Worm (Caenorhabditis elegans) whole organism, L1 larva: ENCODE data around the gene apl-1.

ENCODE experiments used
- C16A3.4 ChIP-seq: fragments of 150-350 bp; optimal IDR thresholded peaks from 2 replicates; lab custom pipeline; 2014; ENCODE audit warnings: missing biosample characterization, missing genetic modification characterization
- C34B4.2 ChIP-seq: sonication (generic microtip); optimal IDR thresholded peaks from 2 replicates; lab custom pipeline; 2017; ENCODE audit warnings: mild to moderate bottlenecking, missing genetic modification characterization, missing compliant biosample characterization
- aha-1 ChIP-seq: fragments of 150-350 bp; optimal IDR thresholded peaks from 2 replicates; lab custom pipeline; 2014; ENCODE audit warnings: missing biosample characterization, missing genetic modification characterization
- blmp-1 ChIP-seq: fragments of 150-350 bp; optimal IDR thresholded peaks from 2 replicates; lab custom pipeline; 2014; ENCODE audit warnings: missing biosample characterization, missing genetic modification characterization
- ceh-8 ChIP-seq: fragments of 200-800 bp; sonication (Bioruptor generic); optimal IDR thresholded peaks from 2 replicates; lab custom pipeline; 2018; ENCODE audit warnings: mild to moderate bottlenecking, missing genetic modification characterization, moderate library complexity, missing compliant biosample characterization
- ceh-82 ChIP-seq, 3 experiments: fragments of 150-350 bp in 1 of 3; sonication (generic microtip) in 2 of 3; optimal IDR thresholded peaks; 2 replicates each; lab custom pipeline; 2014 to 2017; ENCODE audit warnings: missing biosample characterization in 3 of 3, missing genetic modification characterization in 3 of 3
- ceh-90 ChIP-seq: sonication (generic microtip); optimal IDR thresholded peaks from 2 replicates; lab custom pipeline; 2016; ENCODE audit warnings: missing genetic modification characterization, missing compliant biosample characterization
- dsc-1 ChIP-seq: sonication (generic microtip); optimal IDR thresholded peaks from 2 replicates; lab custom pipeline; 2016; ENCODE audit warnings: mild to moderate bottlenecking, missing genetic modification characterization, missing compliant biosample characterization
- elt-2 ChIP-seq: sonication (generic microtip); optimal IDR thresholded peaks from 2 replicates; lab custom pipeline; 2016; ENCODE audit warnings: missing genetic modification characterization, mild to moderate bottlenecking, inconsistent platforms, missing compliant biosample characterization, missing genetic modification reagents
- ets-5 ChIP-seq: fragments of 200-800 bp; sonication (Bioruptor generic); IDR thresholded peaks from 2 replicates; pipeline ENCODE4 v1.3.6; 2022; ENCODE audit warnings: missing genetic modification characterization, missing compliant biosample characterization
- fkh-10 ChIP-seq: sonication (generic microtip); optimal IDR thresholded peaks from 2 replicates; lab custom pipeline; 2017; ENCODE audit warnings: missing biosample characterization, missing genetic modification reagents, missing genetic modification characterization
- fkh-8 ChIP-seq: sonication (generic microtip); optimal IDR thresholded peaks from 2 replicates; lab custom pipeline; 2016; ENCODE audit warnings: mild to moderate bottlenecking, missing genetic modification characterization, missing compliant biosample characterization
- grh-1 ChIP-seq: fragments of 200-800 bp; sonication (Bioruptor generic); IDR thresholded peaks from 2 replicates; pipeline ENCODE4 v1.3.6; 2022; ENCODE audit warnings: missing genetic modification reagents, missing genetic modification characterization, missing compliant biosample characterization
- hlh-17 ChIP-seq: fragments of 200-800 bp; sonication (Bioruptor generic); optimal IDR thresholded peaks from 2 replicates; lab custom pipeline; 2018; ENCODE audit warnings: missing genetic modification characterization, mild to moderate bottlenecking, missing compliant biosample characterization, moderate library complexity, borderline replicate concordance
- hpl-2 ChIP-seq: fragments of 150-350 bp; optimal IDR thresholded peaks from 2 replicates; lab custom pipeline; 2014; ENCODE audit warnings: missing biosample characterization, missing genetic modification reagents, missing genetic modification characterization
- irx-1 ChIP-seq: sonication (generic microtip); optimal IDR thresholded peaks from 2 replicates; lab custom pipeline; 2016; ENCODE audit warnings: missing genetic modification characterization, missing compliant biosample characterization
- isw-1 ChIP-seq: fragments of 200-800 bp; sonication (Bioruptor generic); IDR thresholded peaks from 2 replicates; pipeline ENCODE4 v1.3.6; 2022; ENCODE audit warnings: missing genetic modification characterization, missing compliant biosample characterization
- lin-14 ChIP-seq: fragments of 200-800 bp; sonication (Bioruptor generic); optimal IDR thresholded peaks from 2 replicates; lab custom pipeline; 2018; ENCODE audit warnings: mild to moderate bottlenecking, missing genetic modification characterization, moderate library complexity, missing compliant biosample characterization
- lsy-2 ChIP-seq, 2 experiments: fragments of 150-350 bp; optimal IDR thresholded peaks; 2 replicates each; lab custom pipeline; 2014; ENCODE audit warnings: missing biosample characterization in 2 of 2, missing genetic modification characterization in 2 of 2
- mdl-1 ChIP-seq, 2 experiments: fragments of 150-350 bp; optimal IDR thresholded peaks; 2 replicates each; lab custom pipeline; 2014 to 2017; ENCODE audit warnings: missing biosample characterization in 2 of 2, missing genetic modification characterization in 2 of 2, inconsistent platforms in 1 of 2
- mep-1 ChIP-seq: fragments of 150-350 bp; optimal IDR thresholded peaks from 2 replicates; lab custom pipeline; 2014; ENCODE audit warnings: missing biosample characterization, missing genetic modification characterization
- nhr-11 ChIP-seq: fragments of 150-350 bp; optimal IDR thresholded peaks from 2 replicates; lab custom pipeline; 2014; ENCODE audit warnings: missing biosample characterization, missing genetic modification characterization
- nhr-20 ChIP-seq: sonication (generic microtip); optimal IDR thresholded peaks from 2 replicates; lab custom pipeline; 2016; ENCODE audit warnings: mild to moderate bottlenecking, missing genetic modification characterization, missing compliant biosample characterization
- nhr-237 ChIP-seq: fragments of 150-350 bp; optimal IDR thresholded peaks from 2 replicates; lab custom pipeline; 2014; ENCODE audit warnings: missing biosample characterization, missing genetic modification characterization
- nhr-28 ChIP-seq: fragments of 150-350 bp; optimal IDR thresholded peaks from 2 replicates; lab custom pipeline; 2014; ENCODE audit warnings: missing biosample characterization, missing genetic modification characterization
- nhr-47 ChIP-seq: sonication (generic microtip); optimal IDR thresholded peaks from 2 replicates; lab custom pipeline; 2016; ENCODE audit warnings: mild to moderate bottlenecking, missing genetic modification characterization, moderate library complexity, missing compliant biosample characterization
- nhr-71 ChIP-seq: sonication (generic microtip); optimal IDR thresholded peaks from 2 replicates; lab custom pipeline; 2016; ENCODE audit warnings: mild to moderate bottlenecking, missing genetic modification characterization, moderate library complexity, missing compliant biosample characterization
- nhr-85 ChIP-seq: sonication (generic microtip); peaks from one replicate; lab custom pipeline; 2016; ENCODE audit warnings: missing genetic modification characterization, inconsistent platforms, missing compliant biosample characterization
- pax-3 ChIP-seq: fragments of 200-800 bp; sonication (Bioruptor generic); optimal IDR thresholded peaks from 2 replicates; lab custom pipeline; 2018; ENCODE audit warnings: mild to moderate bottlenecking, missing genetic modification characterization, moderate library complexity, missing compliant biosample characterization
- pqm-1 ChIP-seq: sonication (generic microtip); optimal IDR thresholded peaks from 3 replicates; lab custom pipeline; 2017; ENCODE audit warnings: missing biosample characterization, missing genetic modification characterization
- rnt-1 ChIP-seq: sonication (generic microtip); optimal IDR thresholded peaks from 2 replicates; lab custom pipeline; 2016; ENCODE audit warnings: mild to moderate bottlenecking, missing genetic modification characterization, moderate library complexity, missing compliant biosample characterization
- skn-1 ChIP-seq: fragments of 150-350 bp; optimal IDR thresholded peaks from 2 replicates; lab custom pipeline; 2014; ENCODE audit warnings: missing biosample characterization, missing genetic modification characterization
- snpc-4 ChIP-seq: fragments of 150-350 bp; optimal IDR thresholded peaks from 2 replicates; lab custom pipeline; 2014; ENCODE audit warnings: missing biosample characterization, missing genetic modification characterization
- snu-23 ChIP-seq: sonication (generic microtip); optimal IDR thresholded peaks from 2 replicates; lab custom pipeline; 2016; ENCODE audit warnings: missing genetic modification characterization, missing compliant biosample characterization
- sup-37 ChIP-seq: fragments of 200-800 bp; sonication (Bioruptor generic); optimal IDR thresholded peaks from 2 replicates; lab custom pipeline; 2018; ENCODE audit warnings: mild to moderate bottlenecking, missing genetic modification characterization, missing compliant biosample characterization
- swsn-7 ChIP-seq: sonication (generic microtip); optimal IDR thresholded peaks from 2 replicates; lab custom pipeline; 2016; ENCODE audit warnings: missing genetic modification characterization, missing compliant biosample characterization
- tbx-2 ChIP-seq: sonication (generic microtip); optimal IDR thresholded peaks from 2 replicates; lab custom pipeline; 2016; ENCODE audit warnings: missing genetic modification characterization, missing compliant biosample characterization
- tlp-1 ChIP-seq: fragments of 150-350 bp; optimal IDR thresholded peaks from 2 replicates; lab custom pipeline; 2014; ENCODE audit warnings: missing biosample characterization, missing genetic modification characterization
- unc-62 ChIP-seq: fragments of 150-350 bp; optimal IDR thresholded peaks from 2 replicates; lab custom pipeline; 2014; ENCODE audit warnings: missing biosample characterization, missing genetic modification reagents, missing genetic modification characterization
- xbp-1 ChIP-seq: sonication (generic microtip); optimal IDR thresholded peaks from 2 replicates; lab custom pipeline; 2016; ENCODE audit warnings: missing genetic modification characterization, missing compliant biosample characterization
- zag-1 ChIP-seq: fragments of 150-350 bp; optimal IDR thresholded peaks from 2 replicates; lab custom pipeline; 2014; ENCODE audit warnings: missing biosample characterization, missing genetic modification characterization
- zip-4 ChIP-seq: fragments of 200-800 bp; sonication (Bioruptor generic); optimal IDR thresholded peaks from 2 replicates; lab custom pipeline; 2018; ENCODE audit warnings: mild to moderate bottlenecking, missing genetic modification characterization, moderate library complexity, missing compliant biosample characterization
- ztf-11 ChIP-seq, 2 experiments: sonication (generic microtip); optimal IDR thresholded peaks; 2 replicates each; lab custom pipeline; 2016 to 2017; ENCODE audit warnings: missing genetic modification characterization in 2 of 2, missing biosample characterization in 1 of 2, missing compliant biosample characterization in 1 of 2

The apl-1 gene

DNA sequence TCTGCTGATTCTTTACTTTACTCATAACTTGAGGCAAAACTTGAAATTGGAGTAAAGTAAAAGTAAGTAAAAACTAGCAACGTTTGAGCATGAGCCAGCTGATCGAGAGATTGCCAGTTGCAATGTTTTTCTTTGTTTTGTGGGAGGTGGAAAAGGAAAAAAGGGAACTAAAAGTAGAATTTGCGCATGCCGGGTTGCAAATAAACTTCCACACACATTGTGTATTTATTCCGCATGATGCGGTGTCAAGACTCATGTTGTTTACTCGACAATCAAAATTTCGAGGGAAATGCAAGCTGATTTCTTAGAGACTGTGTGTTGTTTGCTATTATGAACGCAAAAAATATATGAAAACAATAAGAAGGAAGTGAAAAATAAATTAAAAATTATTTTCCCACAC, 25.7 kb upstream of the apl-1 start:
- TF ChIP-seq lin-14 (GFP tag; lab: Kevin White, UChicago) (peak; percentile 2), rnt-1 (no peak), nhr-85 (peak; percentile 12)

DNA sequence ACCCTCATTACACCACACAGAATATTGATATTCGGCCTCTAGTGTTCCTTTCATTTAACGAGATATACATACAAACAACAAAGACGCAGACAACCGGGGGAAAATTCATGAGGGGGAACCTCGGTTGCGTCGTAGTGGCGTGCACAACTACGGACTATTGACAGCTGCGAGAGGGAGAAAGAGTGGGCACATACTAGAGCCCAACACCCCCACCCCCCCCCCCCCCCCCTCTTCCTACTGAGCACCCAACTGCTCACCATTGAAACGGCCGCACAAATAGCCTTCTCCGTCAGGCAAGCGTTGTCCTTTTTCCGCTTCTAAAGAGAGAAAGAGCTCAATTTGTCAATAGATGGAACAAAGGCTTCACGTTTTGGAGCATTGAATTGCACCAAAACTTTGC, 23.5 kb upstream of the apl-1 start:
- no peak for TF ChIP-seq pqm-1 (tag; lab: Kevin White, UChicago)
- TF ChIP-seq grh-1: no peak
- peak; percentile 95 for TF ChIP-seq lin-14 (GFP tag; lab: Kevin White, UChicago)
- no peak for TF ChIP-seq nhr-20 (tag; lab: Kevin White, UChicago)
- TF ChIP-seq unc-62 (GFP tag; lab: Kevin White, UChicago): no peak
- TF ChIP-seq fkh-8 (tag; lab: Kevin White, UChicago): peak; percentile 52
- no peak for TF ChIP-seq nhr-28 (tag; lab: Kevin White, UChicago)
- TF ChIP-seq ztf-11 (tag; optimal IDR thresholded peaks at IDR 0.05; lab: Kevin White, UChicago): no peak
- TF ChIP-seq ceh-82 (tag; optimal IDR thresholded peaks at IDR 0.05; lab: Kevin White, UChicago): peak in 1 of 3 experiments; percentile 27
- peak; percentile 33 for TF ChIP-seq ceh-8
- no peak for TF ChIP-seq fkh-10 (GFP tag; lab: Kevin White, UChicago)
- TF ChIP-seq mep-1 (tag; lab: Kevin White, UChicago): peak; percentile 15
- no peak for TF ChIP-seq irx-1 (tag; lab: Kevin White, UChicago)
- TF ChIP-seq isw-1: peak; percentile 38
- peak; percentile 18 for TF ChIP-seq rnt-1

DNA sequence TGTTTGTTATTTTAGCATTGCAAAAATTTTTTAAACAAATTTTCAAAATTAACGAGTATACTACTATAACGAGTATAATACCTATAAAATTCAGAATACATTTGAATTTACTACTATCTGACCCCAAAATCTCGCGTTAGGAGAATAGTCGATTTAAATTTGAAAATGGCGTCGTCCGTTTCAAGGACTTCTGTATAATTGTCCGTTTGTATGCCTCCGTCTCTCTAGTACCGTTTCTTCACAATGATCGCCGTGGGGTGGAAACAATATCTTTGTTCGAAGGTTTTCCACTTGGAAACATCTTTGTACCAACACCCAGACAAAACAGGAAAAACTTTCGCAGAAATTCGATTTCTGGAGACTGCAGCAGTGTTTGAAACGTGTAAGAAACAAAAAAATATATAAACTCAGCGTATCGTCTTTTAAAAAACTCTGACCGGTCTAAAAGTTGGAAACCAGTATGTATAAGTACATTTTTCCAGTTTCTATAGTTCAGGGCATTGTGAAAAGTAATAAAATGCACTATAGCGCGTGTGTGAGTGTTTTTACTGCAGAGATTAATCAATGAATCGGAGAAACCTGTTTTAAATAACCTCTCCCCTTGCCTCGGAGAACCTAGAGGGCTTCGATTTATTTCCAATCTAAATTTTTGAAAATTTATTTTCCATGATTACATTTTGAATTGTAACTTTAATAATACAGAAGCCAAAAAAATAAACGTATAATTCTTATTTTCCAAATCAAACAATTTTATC, 21.2 kb upstream of the apl-1 start:
- no peak for TF ChIP-seq hpl-2
- no peak for TF ChIP-seq tlp-1
- TF ChIP-seq nhr-47 (tag; lab: Kevin White, UChicago): no peak
- TF ChIP-seq ets-5: no peak
- no peak for TF ChIP-seq swsn-7 (tag; lab: Kevin White, UChicago)
- peak; percentile 82 for TF ChIP-seq grh-1
- no peak for TF ChIP-seq elt-2 (tag; lab: Kevin White, UChicago)
- TF ChIP-seq hlh-17 (GFP tag; lab: Kevin White, UChicago): no peak
- no peak for TF ChIP-seq snpc-4
- TF ChIP-seq C16A3.4 (tag; lab: Kevin White, UChicago): peak; percentile 22
- TF ChIP-seq lin-14 (GFP tag; lab: Kevin White, UChicago): peak; percentile 43
- no peak for TF ChIP-seq nhr-237 (tag; lab: Kevin White, UChicago)
- TF ChIP-seq nhr-11 (tag; lab: Kevin White, UChicago): no peak
- peak; percentile 25 for TF ChIP-seq snu-23 (GFP tag; lab: Kevin White, UChicago)
- no peak for TF ChIP-seq ceh-90 (tag; lab: Kevin White, UChicago)
- no peak for TF ChIP-seq skn-1 (tag; lab: Kevin White, UChicago)
- TF ChIP-seq mdl-1 (tag; optimal IDR thresholded peaks at IDR 0.05; lab: Kevin White, UChicago): no peak
- peak; percentile 89 for TF ChIP-seq nhr-85
- no peak for TF ChIP-seq zag-1
- TF ChIP-seq nhr-20 (tag; lab: Kevin White, UChicago): no peak
- no peak for TF ChIP-seq aha-1
- TF ChIP-seq sup-37 (GFP tag; lab: Kevin White, UChicago): no peak
- TF ChIP-seq dsc-1 (tag; lab: Kevin White, UChicago): peak; percentile 63
- TF ChIP-seq tbx-2: no peak
- TF ChIP-seq pax-3 (tag; lab: Kevin White, UChicago): no peak
- peak; percentile 54 for TF ChIP-seq mep-1 (tag; lab: Kevin White, UChicago)
- no peak for TF ChIP-seq xbp-1
- no peak for TF ChIP-seq isw-1
- TF ChIP-seq pqm-1 (tag; lab: Kevin White, UChicago): no peak
- peak; percentile 5 for TF ChIP-seq nhr-71 (tag; lab: Kevin White, UChicago)
- peak in 1 of 2 experiments; percentile 17 for TF ChIP-seq lsy-2 (tag; optimal IDR thresholded peaks at IDR 0.05; lab: Kevin White, UChicago)
- peak; percentile 64 for TF ChIP-seq blmp-1
- no peak for TF ChIP-seq C34B4.2
- no peak for TF ChIP-seq zip-4
